Fruit fly (Drosophila melanogaster): Measurements from ENCODE around the gene CG43335.

- no peak for TF ChIP-seq CG5204 (GFP tag; optimal IDR thresholded peaks at IDR 0.05)
- no peak for TF ChIP-seq CG33017 (tag; optimal IDR thresholded peaks at IDR 0.05)
Measured at dm6 chr3R:15627274-15627673, 8.0 kb upstream of the CG43335 start.

Data from whole organism, adult.